Worm (Caenorhabditis elegans): ENCODE measurements around the gene cul-3.

DNA sequence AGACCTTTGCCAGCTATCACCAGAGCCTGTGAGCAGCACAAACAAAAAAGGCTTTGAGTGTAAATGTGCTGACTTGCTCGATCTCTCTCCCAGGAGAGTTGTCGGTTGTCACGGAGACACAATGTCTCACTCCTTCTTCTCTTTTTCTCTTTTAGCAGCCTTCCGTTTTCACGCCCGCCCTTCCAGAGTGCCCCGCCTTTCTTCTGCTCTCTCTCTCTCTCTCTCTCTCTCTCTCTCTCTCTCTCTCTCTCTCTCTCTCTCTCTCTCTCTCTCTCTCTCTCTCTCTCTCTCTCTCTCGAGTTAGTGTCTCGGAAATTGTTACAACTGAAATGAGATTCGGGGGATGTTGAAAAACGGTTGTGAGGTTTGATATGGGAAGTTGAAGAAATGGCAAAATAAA, 3.8 kb upstream of the cul-3 start:
- TF ChIP-seq R02D3.7 (tag; optimal IDR thresholded peaks at IDR 0.05), result no peak
- no peak for TF ChIP-seq tbx-2 (tag; optimal IDR thresholded peaks at IDR 0.05)
- no peak for TF ChIP-seq ama-1 (optimal IDR thresholded peaks at IDR 0.05)
- no peak for TF ChIP-seq fkh-10 (GFP tag; optimal IDR thresholded peaks at IDR 0.05)
- TF ChIP-seq elt-2 (tag; optimal IDR thresholded peaks at IDR 0.05), result no peak

All from whole organism, L3 larva.